Fruit fly (Drosophila melanogaster) whole organism, embryonic: ENCODE results near the gene CG12948.

Experiments
- Aef1 ChIP-seq: fragments of 200-800 bp; sonication (Bioruptor generic); IDR thresholded peaks from 3 replicates; pipeline ENCODE4 v1.3.6; 2022; ENCODE audit warnings: missing biosample characterization, missing genetic modification characterization
- Atf3 ChIP-seq: fragments of 200-800 bp; sonication (Bioruptor generic); optimal IDR thresholded peaks from 3 replicates; lab custom pipeline; 2016; ENCODE audit warnings: missing biosample characterization, missing genetic modification characterization
- B-H2 ChIP-seq: fragments of 200-800 bp; sonication (Bioruptor generic); optimal IDR thresholded peaks from 2 replicates; lab custom pipeline; 2018; ENCODE audit warnings: missing biosample characterization, mild to moderate bottlenecking, missing genetic modification characterization
- Bgb ChIP-seq: fragments of 200-800 bp; sonication (Bioruptor generic); IDR thresholded peaks from 2 replicates; pipeline ENCODE4 v1.3.6; 2022; ENCODE audit warnings: missing biosample characterization, missing genetic modification characterization; ENCODE audit not compliant: partially characterized antibody
- CG10147 ChIP-seq: fragments of 200-800 bp; sonication (Bioruptor generic); optimal IDR thresholded peaks from 2 replicates; lab custom pipeline; 2019; ENCODE audit warnings: missing biosample characterization, mild to moderate bottlenecking, missing genetic modification characterization, moderate library complexity
- CG1024 ChIP-seq: fragments of 200-800 bp; sonication (Bioruptor generic); IDR thresholded peaks from 2 replicates; pipeline ENCODE4 v1.3.6; 2022; ENCODE audit warnings: missing biosample characterization, missing genetic modification characterization
- CG12155 ChIP-seq: fragments of 200-800 bp; sonication (Bioruptor generic); optimal IDR thresholded peaks from 3 replicates; lab custom pipeline; 2016; ENCODE audit warnings: missing biosample characterization, missing genetic modification characterization
- CG12236 ChIP-seq: fragments of 200-800 bp; sonication (Bioruptor generic); optimal IDR thresholded peaks from 2 replicates; lab custom pipeline; 2016; ENCODE audit warnings: missing biosample characterization, missing genetic modification characterization
- CG12659 ChIP-seq: fragments of 200-800 bp; sonication (Bioruptor generic); optimal IDR thresholded peaks from 3 replicates; lab custom pipeline; 2017; ENCODE audit warnings: mild to moderate bottlenecking, missing biosample characterization, missing genetic modification reagents, missing genetic modification characterization
- CG14014 ChIP-seq: fragments of 200-800 bp; sonication (Bioruptor generic); IDR thresholded peaks from 2 replicates; pipeline ENCODE4 v1.3.6; 2022; ENCODE audit warnings: missing biosample characterization, missing genetic modification characterization
- CG15479 ChIP-seq: fragments of 200-800 bp; sonication (Bioruptor generic); optimal IDR thresholded peaks from 3 replicates; lab custom pipeline; 2019; ENCODE audit warnings: missing biosample characterization, mild to moderate bottlenecking, missing genetic modification characterization, moderate library complexity
- CG16813 ChIP-seq: fragments of 200-800 bp; sonication (Bioruptor generic); IDR thresholded peaks from 3 replicates; pipeline ENCODE4 v1.3.6; 2022; ENCODE audit warnings: missing biosample characterization, missing genetic modification characterization; ENCODE audit not compliant: partially characterized antibody
- CG1832 ChIP-seq: fragments of 200-800 bp; sonication (Bioruptor generic); optimal IDR thresholded peaks from 2 replicates; lab custom pipeline; 2017; ENCODE audit warnings: missing biosample characterization, mild to moderate bottlenecking, missing genetic modification characterization, inconsistent platforms
- CG18599 ChIP-seq: fragments of 200-800 bp; sonication (Bioruptor generic); optimal IDR thresholded peaks from 3 replicates; lab custom pipeline; 2017; ENCODE audit warnings: missing biosample characterization, missing genetic modification characterization, mild to moderate bottlenecking, moderate library complexity, missing genetic modification reagents
- CG2678 ChIP-seq: fragments of 200-800 bp; sonication (Bioruptor generic); optimal IDR thresholded peaks from 3 replicates; lab custom pipeline; 2019; ENCODE audit warnings: missing biosample characterization, mild to moderate bottlenecking, missing genetic modification characterization, moderate library complexity
- CG31388 ChIP-seq: fragments of 200-800 bp; sonication (Bioruptor generic); optimal IDR thresholded peaks from 2 replicates; lab custom pipeline; 2016; ENCODE audit warnings: missing biosample characterization, missing genetic modification characterization
- CG3726 ChIP-seq: fragments of 200-800 bp; sonication (Bioruptor generic); IDR thresholded peaks from 3 replicates; pipeline ENCODE4, ENCODE4 v1.3.6; 2022; ENCODE audit warnings: missing biosample characterization, missing genetic modification characterization
- CG4820 ChIP-seq: fragments of 200-800 bp; sonication (Bioruptor generic); optimal IDR thresholded peaks from 3 replicates; lab custom pipeline; 2016; ENCODE audit warnings: missing biosample characterization, missing genetic modification characterization
- CG5245 ChIP-seq: fragments of 200-800 bp; sonication (Bioruptor generic); optimal IDR thresholded peaks from 3 replicates; lab custom pipeline; 2016; ENCODE audit warnings: missing biosample characterization, missing genetic modification characterization
- CG7839 ChIP-seq: fragments of 200-800 bp; sonication (Bioruptor generic); optimal IDR thresholded peaks from 3 replicates; lab custom pipeline; 2018; ENCODE audit warnings: missing biosample characterization, mild to moderate bottlenecking, missing genetic modification characterization, moderate library complexity
- CG8765 ChIP-seq: fragments of 200-800 bp; sonication (Bioruptor generic); IDR thresholded peaks from 2 replicates; pipeline ENCODE4 v1.3.6; 2022; ENCODE audit warnings: missing biosample characterization, missing genetic modification characterization
- CG9437 ChIP-seq: fragments of 200-800 bp; sonication (Bioruptor generic); optimal IDR thresholded peaks from 2 replicates; lab custom pipeline; 2018; ENCODE audit warnings: missing biosample characterization, mild to moderate bottlenecking, missing genetic modification characterization
- CG9727 ChIP-seq: fragments of 200-800 bp; sonication (Bioruptor generic); optimal IDR thresholded peaks from 3 replicates; lab custom pipeline; 2017; ENCODE audit warnings: missing biosample characterization, mild to moderate bottlenecking, missing genetic modification characterization
- Dbx ChIP-seq: fragments of 200-800 bp; sonication (Bioruptor generic); IDR thresholded peaks from 3 replicates; pipeline ENCODE4 v1.3.6; 2022; ENCODE audit warnings: missing biosample characterization, missing genetic modification characterization
- Dfd ChIP-seq, 2 experiments: fragments of >200 bp; optimal IDR thresholded peaks; 2 replicates each; lab custom pipeline; 2017; ENCODE audit warnings: missing biosample characterization in 2 of 2, missing genetic modification characterization in 2 of 2
- Elba2 ChIP-seq: fragments of 200-800 bp; sonication (Bioruptor generic); optimal IDR thresholded peaks from 3 replicates; lab custom pipeline; 2016; ENCODE audit warnings: missing biosample characterization, missing genetic modification characterization
- HmgD ChIP-seq: fragments of 200-800 bp; sonication (Bioruptor generic); optimal IDR thresholded peaks from 3 replicates; lab custom pipeline; 2016; ENCODE audit warnings: missing biosample characterization, missing genetic modification characterization
- Myb ChIP-seq: fragments of 200-800 bp; sonication (Bioruptor generic); optimal IDR thresholded peaks from 2 replicates; lab custom pipeline; 2016; ENCODE audit warnings: missing biosample characterization, missing genetic modification characterization
- Nf-YC ChIP-seq: fragments of 200-800 bp; optimal IDR thresholded peaks from 3 replicates; lab custom pipeline; 2019; ENCODE audit warnings: missing biosample characterization, mild to moderate bottlenecking, missing genetic modification characterization, moderate library complexity
- Six4 ChIP-seq: fragments of 200-800 bp; sonication (Bioruptor generic); optimal IDR thresholded peaks from 2 replicates; lab custom pipeline; 2016; ENCODE audit warnings: missing biosample characterization, missing genetic modification characterization
- TFAM ChIP-seq: fragments of 200-800 bp; sonication (Bioruptor generic); optimal IDR thresholded peaks from 2 replicates; lab custom pipeline; 2017; ENCODE audit warnings: missing biosample characterization, missing genetic modification characterization, inconsistent platforms
- ac ChIP-seq: fragments of 200-800 bp; sonication (Bioruptor generic); optimal IDR thresholded peaks from 3 replicates; lab custom pipeline; 2017; ENCODE audit warnings: missing biosample characterization, mild to moderate bottlenecking, missing genetic modification characterization
- bbx ChIP-seq: fragments of 200-800 bp; sonication (Bioruptor generic); IDR thresholded peaks from 2 replicates; pipeline ENCODE4 v1.3.6; 2022; ENCODE audit warnings: missing biosample characterization, missing genetic modification characterization; ENCODE audit not compliant: partially characterized antibody
- bsh ChIP-seq, 2 experiments: fragments of 200-800 bp; sonication (Bioruptor generic); optimal IDR thresholded peaks; 2 replicates each; lab custom pipeline; 2017 to 2018; ENCODE audit warnings: mild to moderate bottlenecking in 2 of 2, missing biosample characterization in 2 of 2, missing genetic modification characterization in 2 of 2, moderate library complexity in 1 of 2
- gce ChIP-seq: fragments of 200-800 bp; sonication (Bioruptor generic); IDR thresholded peaks from 3 replicates; pipeline ENCODE4 v1.3.6; 2022; ENCODE audit warnings: missing biosample characterization, missing genetic modification characterization
- odd ChIP-seq: fragments of 200-800 bp; sonication (Bioruptor generic); optimal IDR thresholded peaks from 2 replicates; lab custom pipeline; 2017; ENCODE audit warnings: missing biosample characterization, mild to moderate bottlenecking, missing genetic modification characterization
- pita ChIP-seq: fragments of 200-800 bp; sonication (Bioruptor generic); optimal IDR thresholded peaks from 2 replicates; lab custom pipeline; 2017; ENCODE audit warnings: missing biosample characterization, mild to moderate bottlenecking, missing genetic modification characterization
- pzg ChIP-seq: fragments of 200-800 bp; sonication (Bioruptor generic); optimal IDR thresholded peaks from 3 replicates; lab custom pipeline; 2018; ENCODE audit warnings: missing biosample characterization, mild to moderate bottlenecking, missing genetic modification characterization, moderate library complexity
- run ChIP-seq: fragments of 200-800 bp; sonication (Bioruptor generic); optimal IDR thresholded peaks from 3 replicates; lab custom pipeline; 2018; ENCODE audit warnings: missing biosample characterization, mild to moderate bottlenecking, missing genetic modification characterization
- tgo ChIP-seq: fragments of 200-800 bp; sonication (Bioruptor generic); IDR thresholded peaks from 3 replicates; pipeline ENCODE4 v1.3.6; 2022; ENCODE audit warnings: missing biosample characterization, missing genetic modification characterization

CG12948 gene

DNA sequence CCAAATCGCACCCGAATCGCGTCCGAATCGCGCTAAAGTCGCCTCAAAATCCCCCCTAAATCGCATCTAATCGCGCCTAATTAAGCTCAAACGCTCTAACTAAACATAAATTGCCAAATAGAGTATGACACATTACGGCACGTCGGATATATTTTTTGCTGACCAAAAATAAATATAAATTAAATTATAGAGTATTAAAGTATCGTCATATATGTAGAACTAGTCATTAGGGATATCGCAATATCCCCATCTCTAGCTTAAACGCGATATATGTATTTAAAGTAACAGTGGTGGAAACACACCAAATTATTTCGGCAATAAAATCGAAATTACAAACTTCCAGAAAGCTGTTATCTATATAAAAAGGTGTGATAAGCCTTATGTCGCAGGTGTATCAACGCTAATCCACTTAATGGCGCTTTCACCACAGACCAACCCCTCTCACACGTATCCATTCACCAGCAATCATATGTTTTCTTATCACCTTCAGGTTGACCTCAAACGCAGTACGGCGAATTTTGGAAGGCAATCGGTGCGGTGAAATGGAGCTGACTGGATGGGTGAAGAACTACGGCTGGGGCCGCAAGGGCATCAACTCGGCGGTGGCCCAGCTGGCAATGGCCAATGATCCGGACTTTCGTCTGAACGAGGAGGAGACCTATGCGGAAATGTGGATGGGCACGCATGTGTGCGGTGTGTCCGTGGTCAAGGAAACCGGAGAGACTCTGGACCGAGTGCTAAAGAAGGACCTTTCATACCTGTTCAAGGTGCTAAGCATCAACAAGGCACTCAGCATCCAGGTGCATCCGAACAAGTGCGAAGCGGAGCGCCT, 12.0 kb upstream of the CG12948 start, which contains the start of gene Mpi (continued):
- TF ChIP-seq CG3726 (GFP tag; lab: Robert Waterston, UW) (no peak), CG7839 (no peak), CG15479 (GFP tag; lab: Kevin White, UChicago) (no peak), CG12236 (GFP tag; lab: Kevin White, UChicago) (no peak), Dbx (GFP tag; lab: Robert Waterston, UW) (0 out of 3 replicates have a peak, but pooled peaks have one; percentile 3), CG1832 (no peak), Bgb (GFP tag; lab: Robert Waterston, UW) (no peak), odd (GFP tag; lab: Kevin White, UChicago) (no peak), TFAM (no peak), Myb (GFP tag; lab: Kevin White, UChicago) (no peak), CG2678 (no peak), CG16813 (GFP tag; lab: Robert Waterston, UW) (peak; percentile 52; the same call in 1 of the 3 replicates), CG9437 (no peak), Aef1 (GFP tag; lab: Robert Waterston, UW) (no peak), tgo (GFP tag; lab: Robert Waterston, UW) (no peak), pzg (GFP tag; lab: Kevin White, UChicago) (peak; percentile 54), CG10147 (GFP tag; lab: Kevin White, UChicago) (no peak), CG12155 (GFP tag; lab: Kevin White, UChicago) (no peak), CG4820 (GFP tag; lab: Kevin White, UChicago) (peak; percentile 7), bsh (GFP tag; optimal IDR thresholded peaks at IDR 0.05; lab: Kevin White, UChicago) (peak in 1 of 2 experiments; percentile 42), Elba2 (GFP tag; lab: Kevin White, UChicago) (no peak), CG1024 (no peak), B-H2 (GFP tag; lab: Kevin White, UChicago) (peak; percentile 36), Atf3 (no peak), Six4 (GFP tag; lab: Kevin White, UChicago) (no peak), HmgD (GFP tag; lab: Kevin White, UChicago) (no peak), run (tag; lab: Kevin White, UChicago) (no peak), pita (GFP tag; lab: Kevin White, UChicago) (no peak), CG8765 (GFP tag; lab: Robert Waterston, UW) (no peak), CG14014 (GFP tag; lab: Robert Waterston, UW) (0 out of 2 replicates have a peak, but pooled peaks have one; percentile 22), CG5245 (GFP tag; lab: Kevin White, UChicago) (no peak), Nf-YC (tag; lab: Kevin White, UChicago) (no peak), gce (no peak), CG31388 (GFP tag; lab: Kevin White, UChicago) (no peak), CG9727 (peak; percentile 32), bbx (GFP tag; lab: Robert Waterston, UW) (peak; percentile 56; the same call in 1 of the 2 replicates), Dfd (GFP tag; optimal IDR thresholded peaks at IDR 0.05; lab: Kevin White, UChicago) (no peak), ac (GFP tag; lab: Kevin White, UChicago) (no peak), CG18599 (GFP tag; lab: Kevin White, UChicago) (no peak), CG12659 (GFP tag; lab: Kevin White, UChicago) (peak; percentile 62)
